Worm (Caenorhabditis elegans) whole organism, mixed stage, embryonic: ENCODE measurements around the gene hlh-26.

Source experiments
- blmp-1 ChIP-seq: fragments of 150-350 bp; optimal IDR thresholded peaks from 2 replicates; lab custom pipeline; 2014; ENCODE audit warnings: missing biosample characterization, missing genetic modification characterization
- elt-1 ChIP-seq: sonication (generic microtip); optimal IDR thresholded peaks from 2 replicates; lab custom pipeline; 2017; ENCODE audit warnings: missing genetic modification characterization, mild to moderate bottlenecking, missing compliant biosample characterization, antibody characterized with exemption, moderate library complexity, borderline replicate concordance; ENCODE audit not compliant: insufficient read depth
- mab-5 ChIP-seq: fragments of 150-350 bp; optimal IDR thresholded peaks from 2 replicates; lab custom pipeline; 2014; ENCODE audit warnings: missing biosample characterization, missing genetic modification characterization
- mls-2 ChIP-seq: sonication (generic microtip); optimal IDR thresholded peaks from 2 replicates; lab custom pipeline; 2016; ENCODE audit warnings: mild to moderate bottlenecking, missing genetic modification characterization, moderate library complexity, missing compliant biosample characterization
- nhr-28 ChIP-seq: fragments of 150-350 bp; optimal IDR thresholded peaks from 2 replicates; lab custom pipeline; 2014; ENCODE audit warnings: missing biosample characterization, missing genetic modification characterization
- snpc-4 ChIP-seq: fragments of 150-350 bp; optimal IDR thresholded peaks from 2 replicates; lab custom pipeline; 2014; ENCODE audit warnings: missing biosample characterization, missing genetic modification characterization
- ztf-11 ChIP-seq: fragments of 150-350 bp; optimal IDR thresholded peaks from 2 replicates; lab custom pipeline; 2014; ENCODE audit warnings: missing biosample characterization, missing genetic modification characterization

DNA sequence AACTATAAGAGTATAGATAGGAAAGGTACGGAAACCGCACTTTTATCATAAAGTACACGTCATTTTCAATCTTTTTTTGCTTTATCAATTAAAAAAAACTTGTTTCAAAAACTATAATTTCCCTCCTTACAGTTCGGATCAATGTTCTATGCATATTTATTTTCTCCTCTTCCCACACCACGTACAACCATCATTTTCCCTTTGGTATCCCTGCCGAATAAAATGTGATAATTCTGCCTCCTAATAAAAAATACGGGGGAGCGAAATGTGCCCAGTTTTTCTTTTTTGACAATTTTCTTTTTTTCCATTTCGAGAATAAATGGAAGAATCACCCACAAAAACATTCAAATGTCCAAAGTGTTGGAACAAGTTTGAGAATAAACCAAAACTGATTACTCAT lies 18.0 kb downstream of the hlh-26 start, which contains the start of gene ZK177.3:
- TF ChIP-seq snpc-4 (tag; lab: Kevin White, UChicago) (no peak), nhr-28 (no peak), mab-5 (no peak), mls-2 (tag; lab: Kevin White, UChicago) (no peak), blmp-1 (no peak), ztf-11 (tag; lab: Kevin White, UChicago) (no peak), elt-1 (tag; lab: Kevin White, UChicago) (no peak)
